Worm (Caenorhabditis elegans) whole organism, L4 larva: ENCODE data around the gene dpy-17.
A peak's percentile ranks its signal among the peaks of the same experiment; 100 is the strongest.

Source experiments
- F10B5.3 ChIP-seq: sonication (generic microtip); optimal IDR thresholded peaks from 2 replicates; lab custom pipeline; 2016; ENCODE audit warnings: mild to moderate bottlenecking, missing genetic modification characterization, missing compliant biosample characterization
- R02D3.7 ChIP-seq: fragments of 150-350 bp; sonication (generic microtip); optimal IDR thresholded peaks from 3 replicates; lab custom pipeline; 2014; ENCODE audit warnings: missing biosample characterization, missing genetic modification characterization
- aha-1 ChIP-seq: fragments of 150-350 bp; peaks from one replicate; lab custom pipeline; 2014; ENCODE audit warnings: missing biosample characterization, missing genetic modification characterization
- ama-1 ChIP-seq: fragments of 150-350 bp; optimal IDR thresholded peaks from 2 replicates; lab custom pipeline; 2014; ENCODE audit warnings: inconsistent platforms, mixed read lengths
- ces-1 ChIP-seq: fragments of 150-350 bp; sonication (generic microtip); optimal IDR thresholded peaks from 4 replicates; lab custom pipeline; 2014; ENCODE audit warnings: missing biosample characterization, missing genetic modification reagents, missing genetic modification characterization
- cey-2 ChIP-seq: sonication (generic microtip); optimal IDR thresholded peaks from 3 replicates; lab custom pipeline; 2017; ENCODE audit warnings: missing genetic modification characterization, mild to moderate bottlenecking, missing compliant biosample characterization, antibody characterized with exemption, borderline replicate concordance; ENCODE audit not compliant: insufficient read depth
- nhr-11 ChIP-seq: fragments of 150-350 bp; optimal IDR thresholded peaks from 2 replicates; lab custom pipeline; 2014; ENCODE audit warnings: missing biosample characterization, missing genetic modification characterization
- nhr-237 ChIP-seq: sonication (generic microtip); optimal IDR thresholded peaks from 2 replicates; lab custom pipeline; 2017; ENCODE audit warnings: missing biosample characterization, missing genetic modification characterization
- nhr-76 ChIP-seq: fragments of 150-350 bp; optimal IDR thresholded peaks from 2 replicates; lab custom pipeline; 2014; ENCODE audit warnings: missing biosample characterization, missing genetic modification characterization
- snpc-4 ChIP-seq: fragments of 150-350 bp; optimal IDR thresholded peaks from 2 replicates; lab custom pipeline; 2014; ENCODE audit warnings: missing biosample characterization, missing genetic modification characterization
- unc-39 ChIP-seq: sonication (generic microtip); optimal IDR thresholded peaks from 2 replicates; lab custom pipeline; 2017; ENCODE audit warnings: missing biosample characterization, missing genetic modification characterization
- unc-62 ChIP-seq, 3 experiments: fragments of 150-350 bp in 1 of 3; sonication (generic microtip); optimal IDR thresholded peaks in 2 of 3; peaks in 1 of 3; 1 replicate in 1 of 3; 2 replicates in 2 of 3; lab custom pipeline; 2014 to 2017; ENCODE audit warnings: missing biosample characterization in 3 of 3, missing genetic modification characterization in 3 of 3, missing genetic modification reagents in 3 of 3, missing genotype in 1 of 3
- zag-1 ChIP-seq: fragments of 150-350 bp; optimal IDR thresholded peaks from 2 replicates; lab custom pipeline; 2014; ENCODE audit warnings: missing biosample characterization, missing genetic modification characterization

ce11 chrIII:5092345-5092744, 14.8 kb upstream of the dpy-17 start:
- TF ChIP-seq nhr-76 (tag; lab: Kevin White, UChicago) (no peak), F10B5.3 (tag; lab: Kevin White, UChicago) (no peak), nhr-11 (tag; lab: Kevin White, UChicago) (no peak), R02D3.7 (no peak), snpc-4 (tag; lab: Kevin White, UChicago) (no peak), zag-1 (tag; lab: Kevin White, UChicago) (no peak), ces-1 (GFP tag; lab: Kevin White, UChicago) (no peak), nhr-237 (no peak), unc-62 (GFP tag; optimal IDR thresholded peaks at IDR 0.05 in 1 of 2; lab: Kevin White, UChicago) (no peak), unc-62 (tag; optimal IDR thresholded peaks at IDR 0.05; lab: Kevin White, UChicago) (no peak), aha-1 (tag; lab: Kevin White, UChicago) (peak; percentile 92), ama-1 (lab: Kevin White, UChicago) (no peak), unc-39 (tag; lab: Kevin White, UChicago) (no peak), cey-2 (tag; lab: Kevin White, UChicago) (no peak)
